Fruit fly (Drosophila melanogaster): ENCODE results near the gene eff.

Gene eff

dm6 chr3R:14740658-14741191, 394 bp downstream of the eff start (continued):
- TF ChIP-seq CG17359 (tag; optimal IDR thresholded peaks at IDR 0.05) (no peak), B-H1 (GFP tag; IDR thresholded peaks at IDR 0.05) (no peak), CG12659 (GFP tag; optimal IDR thresholded peaks at IDR 0.05) (peak; percentile 91), HLH3B (GFP tag; IDR thresholded peaks at IDR 0.05) (peak; percentile 34; the same call in 1 of the 2 replicates), CG10979 (tag; optimal IDR thresholded peaks at IDR 0.05) (peak; percentile 10), sens (GFP tag) (peak; percentile 89), fru (optimal IDR thresholded peaks at IDR 0.05) (no peak), CG9609 (GFP tag; optimal IDR thresholded peaks at IDR 0.05) (peak; percentile 75), dimm (GFP tag; IDR thresholded peaks at IDR 0.05) (no peak), Eip74EF (GFP tag; optimal IDR thresholded peaks at IDR 0.05) (no peak), Hand (GFP tag; optimal IDR thresholded peaks at IDR 0.05) (peak; percentile 7), Mes4 (GFP tag; optimal IDR thresholded peaks at IDR 0.05) (peak; percentile 26), rib (GFP tag; IDR thresholded peaks at IDR 0.05) (peak; percentile 72), insv (GFP tag; optimal IDR thresholded peaks at IDR 0.05) (peak in 1 of 2 experiments; percentile 38), bab2 (GFP tag; optimal IDR thresholded peaks at IDR 0.05) (peak; percentile 31), CG1792 (GFP tag; optimal IDR thresholded peaks at IDR 0.05) (peak; percentile 20), CG15269 (tag; optimal IDR thresholded peaks at IDR 0.05) (peak; percentile 31), YL-1 (GFP tag; optimal IDR thresholded peaks at IDR 0.05) (peak; percentile 80), chm (GFP tag; IDR thresholded peaks at IDR 0.05) (peak; percentile 77), CG4328 (GFP tag; optimal IDR thresholded peaks at IDR 0.05) (peak; percentile 82), luna (GFP tag; optimal IDR thresholded peaks at IDR 0.05) (peak; percentile 36), CG3065 (GFP tag; optimal IDR thresholded peaks at IDR 0.05) (no peak), lilli (GFP tag; optimal IDR thresholded peaks at IDR 0.05) (peak; percentile 68), cas (GFP tag; IDR thresholded peaks at IDR 0.05) (0 out of 2 replicates have a peak, but pooled peaks have one; percentile 21), CG17802 (tag; optimal IDR thresholded peaks at IDR 0.05) (peak; percentile 49), otp (GFP tag; IDR thresholded peaks at IDR 0.05) (peak; percentile 46; the same call in 1 of the 3 replicates), CG1024 (GFP tag; IDR thresholded peaks at IDR 0.05) (0 out of 2 replicates have a peak, but pooled peaks have one; percentile 31), CG15073 (GFP tag; optimal IDR thresholded peaks at IDR 0.05) (no peak), az2 (GFP tag; optimal IDR thresholded peaks at IDR 0.05) (peak; percentile 3), tio (GFP tag; optimal IDR thresholded peaks at IDR 0.05) (no peak), Oli (tag; optimal IDR thresholded peaks at IDR 0.05) (no peak), Hsf (GFP tag; optimal IDR thresholded peaks at IDR 0.05) (peak; percentile 60), ci (GFP tag; IDR thresholded peaks at IDR 0.05) (peak; percentile 73), B-H2 (GFP tag; optimal IDR thresholded peaks at IDR 0.05) (peak; percentile 86), Bteb2 (GFP tag; optimal IDR thresholded peaks at IDR 0.05) (no peak), CG7556 (GFP tag; optimal IDR thresholded peaks at IDR 0.05) (peak; percentile 29), Dll (GFP tag; IDR thresholded peaks at IDR 0.05; ENCODE audit: partially characterized antibody) (no peak), wdn (GFP tag; IDR thresholded peaks at IDR 0.05) (no peak), pzg (GFP tag; optimal IDR thresholded peaks at IDR 0.05) (peak; percentile 96), salm (tag; optimal IDR thresholded peaks at IDR 0.05) (no peak), zen (tag; optimal IDR thresholded peaks at IDR 0.05) (peak; percentile 88), kah (GFP tag; optimal IDR thresholded peaks at IDR 0.05) (peak; percentile 34), corto (GFP tag; optimal IDR thresholded peaks at IDR 0.05) (no peak), E2f2 (GFP tag; IDR thresholded peaks at IDR 0.05) (no peak; the same call in 1 of the 2 replicates), twi (tag; optimal IDR thresholded peaks at IDR 0.05) (peak; percentile 19), dmrt11E (tag; optimal IDR thresholded peaks at IDR 0.05) (peak; percentile 12), CG9876 (GFP tag; optimal IDR thresholded peaks at IDR 0.05) (peak; percentile 76), Hr51 (GFP tag; optimal IDR thresholded peaks at IDR 0.05) (peak in 1 of 2 experiments; percentile 72), D (optimal IDR thresholded peaks at IDR 0.05) (no peak), D (GFP tag; optimal IDR thresholded peaks at IDR 0.05) (peak; percentile 0), CrebB (tag; optimal IDR thresholded peaks at IDR 0.05) (peak; percentile 67)

Data from whole organism, embryonic.